Worm (Caenorhabditis elegans) whole organism, early embryonic: ENCODE measurements around the gene sgn-1.

Experiments used
- B0310.2 ChIP-seq: sonication (generic microtip); optimal IDR thresholded peaks from 2 replicates; lab custom pipeline; 2016; ENCODE audit warnings: mild to moderate bottlenecking, missing genetic modification characterization, missing compliant biosample characterization
- ama-1 ChIP-seq: fragments of 150-350 bp; optimal IDR thresholded peaks from 2 replicates; lab custom pipeline; 2014
- ceh-36 ChIP-seq: sonication (generic microtip); optimal IDR thresholded peaks from 2 replicates; lab custom pipeline; 2016; ENCODE audit warnings: missing genetic modification characterization, inconsistent platforms, missing compliant biosample characterization
- flt-1 ChIP-seq: fragments of 200-800 bp; sonication (Bioruptor generic); IDR thresholded peaks from 2 replicates; pipeline ENCODE4 v1.3.6; 2022; ENCODE audit warnings: missing genetic modification characterization, missing compliant biosample characterization
- hnd-1 ChIP-seq: sonication (generic microtip); optimal IDR thresholded peaks from 2 replicates; lab custom pipeline; 2016; ENCODE audit warnings: missing genetic modification characterization, missing compliant biosample characterization
- sea-1 ChIP-seq: fragments of 200-800 bp; sonication (Bioruptor generic); conservative IDR thresholded peaks from 2 replicates; pipeline ENCODE4 v1.3.6; 2022; ENCODE audit warnings: missing genetic modification characterization, missing compliant biosample characterization
- tbx-37 ChIP-seq: fragments of 200-800 bp; sonication (Bioruptor generic); conservative IDR thresholded peaks from 2 replicates; pipeline ENCODE4 v1.3.6; 2022; ENCODE audit warnings: missing genetic modification reagents, missing genetic modification characterization, missing compliant biosample characterization
- tra-4 ChIP-seq: sonication (generic microtip); optimal IDR thresholded peaks from 2 replicates; lab custom pipeline; 2017; ENCODE audit warnings: missing genetic modification characterization, missing compliant biosample characterization

DNA sequence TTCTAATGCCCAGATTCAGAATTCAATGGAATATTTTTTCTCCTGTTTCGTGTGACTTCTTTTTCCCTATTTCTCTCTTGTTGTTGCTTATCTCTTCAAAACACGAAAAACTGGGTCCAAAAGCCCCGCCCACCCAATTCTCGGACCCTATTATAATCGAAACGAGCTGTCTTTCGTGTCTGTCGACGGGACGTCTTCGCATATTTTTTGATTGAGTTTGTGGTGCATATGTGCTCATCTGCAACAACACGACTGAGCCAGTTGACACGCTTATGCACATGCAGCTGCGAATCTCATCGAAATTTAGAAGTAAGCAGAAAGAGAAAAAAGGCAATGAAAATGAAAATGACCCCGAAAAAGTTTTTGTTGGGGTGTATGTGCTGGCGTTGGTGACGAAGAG is 47.4 kb upstream of the sgn-1 start:
- TF ChIP-seq tra-4 = no peak
- no peak for TF ChIP-seq B0310.2 (tag; lab: Kevin White, UChicago)
- no peak for TF ChIP-seq ama-1 (lab: Kevin White, UChicago)
- no peak for TF ChIP-seq tbx-37 (GFP tag; lab: Robert Waterston, UW)
- TF ChIP-seq hnd-1 (tag; lab: Kevin White, UChicago) = no peak
- TF ChIP-seq flt-1 (GFP tag; lab: Robert Waterston, UW) = no peak
- no peak for TF ChIP-seq ceh-36
- TF ChIP-seq sea-1 (GFP tag; lab: Robert Waterston, UW) = no peak
